Worm (Caenorhabditis elegans) whole organism, young adult: ENCODE measurements around the gene C14H10.3.

Experiments
- C06A6.2 ChIP-seq: fragments of 200-800 bp; sonication (Bioruptor generic); conservative IDR thresholded peaks from 2 replicates; pipeline ENCODE4 v1.3.6; 2022; ENCODE audit warnings: missing genetic modification characterization, missing compliant biosample characterization
- D2030.7 ChIP-seq: fragments of 200-800 bp; sonication (Bioruptor generic); IDR thresholded peaks from 2 replicates; pipeline ENCODE4 v1.3.6; 2022; ENCODE audit warnings: missing genetic modification reagents, missing genetic modification characterization, missing compliant biosample characterization
- F10E7.11 ChIP-seq: sonication (generic microtip); optimal IDR thresholded peaks from 2 replicates; lab custom pipeline; 2017; ENCODE audit warnings: mild to moderate bottlenecking, missing genetic modification characterization, moderate library complexity, missing compliant biosample characterization
- F23B12.7 ChIP-seq: sonication (generic microtip); optimal IDR thresholded peaks from 2 replicates; lab custom pipeline; 2017; ENCODE audit warnings: missing genetic modification characterization, mild to moderate bottlenecking, missing compliant biosample characterization, antibody characterized with exemption, moderate library complexity; ENCODE audit not compliant: insufficient read depth
- F33H1.4 ChIP-seq: fragments of 200-800 bp; sonication (Bioruptor generic); IDR thresholded peaks from 2 replicates; pipeline ENCODE4 v1.3.6; 2022; ENCODE audit warnings: missing genetic modification reagents, missing genetic modification characterization, missing compliant biosample characterization
- Y53F4B.3 ChIP-seq: fragments of 200-800 bp; sonication (Bioruptor generic); IDR thresholded peaks from 2 replicates; pipeline ENCODE4 v1.3.6; 2022; ENCODE audit warnings: missing genetic modification reagents, missing genetic modification characterization, missing compliant biosample characterization
- Y67H2A.10 ChIP-seq: fragments of 200-800 bp; sonication (Bioruptor generic); conservative IDR thresholded peaks from 2 replicates; pipeline ENCODE4 v1.3.6; 2022; ENCODE audit warnings: missing genetic modification reagents, missing genetic modification characterization, missing compliant biosample characterization
- akir-1 ChIP-seq: fragments of 200-800 bp; sonication (Bioruptor generic); optimal IDR thresholded peaks from 2 replicates; lab custom pipeline; 2018; ENCODE audit warnings: mild to moderate bottlenecking, missing genetic modification characterization, moderate library complexity, missing compliant biosample characterization
- atf-7 ChIP-seq: sonication (generic microtip); optimal IDR thresholded peaks from 2 replicates; lab custom pipeline; 2017; ENCODE audit warnings: mild to moderate bottlenecking, missing genetic modification characterization, missing compliant biosample characterization
- attf-6 ChIP-seq: fragments of 200-800 bp; sonication (Bioruptor generic); IDR thresholded peaks from 2 replicates; pipeline ENCODE4 v1.3.6; 2022; ENCODE audit warnings: missing genetic modification reagents, missing genetic modification characterization, missing compliant biosample characterization
- cebp-1 ChIP-seq, 2 experiments: fragments of 200-800 bp in 1 of 2; sonication (Bioruptor generic) in 1 of 2; sonication (generic microtip) in 1 of 2; IDR thresholded peaks in 1 of 2; optimal IDR thresholded peaks in 1 of 2; 2 replicates each; pipeline versions ENCODE4 v1.3.6 to Lab custom; 2017 to 2022; ENCODE audit warnings: missing compliant biosample characterization in 2 of 2, missing genetic modification characterization in 2 of 2, mild to moderate bottlenecking in 1 of 2, missing genetic modification reagents in 1 of 2, moderate library complexity in 1 of 2
- cebp-2 ChIP-seq: fragments of 200-800 bp; sonication (Bioruptor generic); IDR thresholded peaks from 2 replicates; pipeline ENCODE4 v1.3.6; 2022; ENCODE audit warnings: missing genetic modification characterization, missing compliant biosample characterization
- ceh-27 ChIP-seq: fragments of 200-800 bp; sonication (Bioruptor generic); optimal IDR thresholded peaks from 2 replicates; lab custom pipeline; 2018; ENCODE audit warnings: mild to moderate bottlenecking, missing genetic modification characterization, moderate library complexity, missing compliant biosample characterization
- die-1 ChIP-seq: sonication (generic microtip); optimal IDR thresholded peaks from 2 replicates; lab custom pipeline; 2016; ENCODE audit warnings: missing genotype, mild to moderate bottlenecking, missing genetic modification characterization, missing compliant biosample characterization
- dpff-1 ChIP-seq: sonication (generic microtip); optimal IDR thresholded peaks from 2 replicates; lab custom pipeline; 2017; ENCODE audit warnings: mild to moderate bottlenecking, missing genetic modification characterization, missing compliant biosample characterization
- dpl-1 ChIP-seq: fragments of 150-350 bp; optimal IDR thresholded peaks from 2 replicates; lab custom pipeline; 2014; ENCODE audit warnings: missing biosample characterization, missing genetic modification reagents, missing genetic modification characterization
- egl-18 ChIP-seq: fragments of 200-800 bp; sonication (Bioruptor generic); IDR thresholded peaks from 2 replicates; pipeline ENCODE4 v1.3.6; 2022; ENCODE audit warnings: missing genetic modification reagents, missing genetic modification characterization, missing compliant biosample characterization
- egrh-3 ChIP-seq: fragments of 200-800 bp; sonication (Bioruptor generic); IDR thresholded peaks from 2 replicates; pipeline ENCODE4 v1.3.6; 2022; ENCODE audit warnings: missing genetic modification reagents, missing genetic modification characterization, missing compliant biosample characterization
- fkh-3 ChIP-seq: sonication (generic microtip); optimal IDR thresholded peaks from 2 replicates; lab custom pipeline; 2016; ENCODE audit warnings: mild to moderate bottlenecking, missing genetic modification characterization, missing compliant biosample characterization
- hlh-12 ChIP-seq: sonication (generic microtip); optimal IDR thresholded peaks from 2 replicates; lab custom pipeline; 2016; ENCODE audit warnings: missing genetic modification characterization, missing compliant biosample characterization
- hlh-26 ChIP-seq: fragments of 200-800 bp; sonication (Bioruptor generic); conservative IDR thresholded peaks from 2 replicates; pipeline ENCODE4 v1.3.6; 2022; ENCODE audit warnings: missing genetic modification reagents, missing genetic modification characterization, missing compliant biosample characterization
- hmg-1.2 ChIP-seq: fragments of 200-800 bp; sonication (Bioruptor generic); IDR thresholded peaks from 2 replicates; pipeline ENCODE4 v1.3.6; 2022; ENCODE audit warnings: missing genetic modification reagents, missing genetic modification characterization, missing compliant biosample characterization
- hmg-20 ChIP-seq: fragments of 200-800 bp; sonication (Bioruptor generic); IDR thresholded peaks from 2 replicates; pipeline ENCODE4 v1.3.6; 2022; ENCODE audit warnings: missing genetic modification reagents, missing genetic modification characterization, missing compliant biosample characterization
- hrde-1 ChIP-seq: sonication (generic microtip); optimal IDR thresholded peaks from 2 replicates; lab custom pipeline; 2016; ENCODE audit warnings: missing genetic modification characterization, mild to moderate bottlenecking, missing compliant biosample characterization, moderate library complexity, missing genotype, missing genetic modification reagents, borderline replicate concordance
- let-607 ChIP-seq, 2 experiments: fragments of 200-800 bp in 1 of 2; sonication (Bioruptor generic) in 1 of 2; sonication (generic microtip) in 1 of 2; optimal IDR thresholded peaks; 2 replicates each; lab custom pipeline; 2016 to 2018; ENCODE audit warnings: mild to moderate bottlenecking in 2 of 2, missing compliant biosample characterization in 2 of 2, missing genetic modification characterization in 2 of 2, moderate library complexity in 2 of 2, missing genotype in 1 of 2
- lin-40 ChIP-seq: sonication (generic microtip); optimal IDR thresholded peaks from 2 replicates; lab custom pipeline; 2016; ENCODE audit warnings: missing genetic modification characterization, mild to moderate bottlenecking, missing compliant biosample characterization, missing genotype, missing genetic modification reagents
- lsl-1 ChIP-seq: fragments of 200-800 bp; sonication (Bioruptor generic); optimal IDR thresholded peaks from 2 replicates; lab custom pipeline; 2018; ENCODE audit warnings: mild to moderate bottlenecking, missing genetic modification characterization, moderate library complexity, missing compliant biosample characterization
- madf-10 ChIP-seq: sonication (generic microtip); optimal IDR thresholded peaks from 2 replicates; lab custom pipeline; 2016; ENCODE audit warnings: mild to moderate bottlenecking, missing genetic modification characterization, missing compliant biosample characterization
- mxl-1 ChIP-seq: sonication (generic microtip); optimal IDR thresholded peaks from 2 replicates; lab custom pipeline; 2016; ENCODE audit warnings: missing genetic modification characterization, missing compliant biosample characterization
- nhr-120 ChIP-seq: fragments of 200-800 bp; sonication (Bioruptor generic); IDR thresholded peaks from 2 replicates; pipeline ENCODE4 v1.3.6; 2022; ENCODE audit warnings: missing genetic modification characterization, missing compliant biosample characterization
- nhr-179 ChIP-seq: sonication (generic microtip); optimal IDR thresholded peaks from 2 replicates; lab custom pipeline; 2016; ENCODE audit warnings: mild to moderate bottlenecking, missing genetic modification characterization, missing compliant biosample characterization
- nhr-27 ChIP-seq: fragments of 200-800 bp; sonication (Bioruptor generic); optimal IDR thresholded peaks from 2 replicates; lab custom pipeline; 2018; ENCODE audit warnings: mild to moderate bottlenecking, missing genetic modification characterization, moderate library complexity, missing compliant biosample characterization
- nhr-90 ChIP-seq: sonication (generic microtip); optimal IDR thresholded peaks from 2 replicates; lab custom pipeline; 2016; ENCODE audit warnings: missing genotype, mild to moderate bottlenecking, missing genetic modification characterization, missing compliant biosample characterization
- pbrm-1 ChIP-seq: fragments of 200-800 bp; sonication (Bioruptor generic); IDR thresholded peaks from 2 replicates; pipeline ENCODE4 v1.3.6; 2022; ENCODE audit warnings: missing genetic modification reagents, missing genetic modification characterization, missing compliant biosample characterization
- pha-4 ChIP-seq: fragments of 150-350 bp; sonication (generic microtip); optimal IDR thresholded peaks from 2 replicates; lab custom pipeline; 2014; ENCODE audit warnings: missing biosample characterization, missing genetic modification reagents, missing genetic modification characterization
- rcor-1 ChIP-seq: fragments of 200-800 bp; sonication (Bioruptor generic); IDR thresholded peaks from 2 replicates; pipeline ENCODE4 v1.3.6; 2022; ENCODE audit warnings: missing genetic modification reagents, missing genetic modification characterization, missing compliant biosample characterization
- sea-2 ChIP-seq: fragments of 200-800 bp; sonication (Bioruptor generic); IDR thresholded peaks from 2 replicates; pipeline ENCODE4 v1.3.6; 2022; ENCODE audit warnings: missing genetic modification characterization, missing compliant biosample characterization
- snpc-1.3 ChIP-seq: sonication (generic microtip); optimal IDR thresholded peaks from 2 replicates; lab custom pipeline; 2017; ENCODE audit warnings: missing genetic modification characterization, mild to moderate bottlenecking, missing compliant biosample characterization, antibody characterized with exemption, moderate library complexity, missing genotype, missing genetic modification reagents; ENCODE audit not compliant: insufficient read depth
- snpc-3.4 ChIP-seq: sonication (generic microtip); optimal IDR thresholded peaks from 2 replicates; lab custom pipeline; 2017; ENCODE audit warnings: missing genetic modification characterization, mild to moderate bottlenecking, missing compliant biosample characterization, antibody characterized with exemption, moderate library complexity, missing genotype, missing genetic modification reagents
- snpc-4 ChIP-seq, 5 experiments: fragments of 150-350 bp in 1 of 5; sonication (generic microtip) in 4 of 5; optimal IDR thresholded peaks; 2 replicates each; lab custom pipeline; 2014 to 2018; ENCODE audit warnings: missing genetic modification characterization in 5 of 5, missing biosample characterization in 3 of 5, antibody characterized with exemption in 2 of 5, mild to moderate bottlenecking in 2 of 5, missing compliant biosample characterization in 2 of 5, missing genotype in 2 of 5, moderate library complexity in 2 of 5, missing genetic modification reagents in 1 of 5
- tbp1 ChIP-seq: fragments of 200-800 bp; sonication (Bioruptor generic); optimal IDR thresholded peaks from 2 replicates; lab custom pipeline; 2018; ENCODE audit warnings: mild to moderate bottlenecking, missing genetic modification characterization, missing compliant biosample characterization
- tbx-9 ChIP-seq: sonication (generic microtip); optimal IDR thresholded peaks from 2 replicates; lab custom pipeline; 2016; ENCODE audit warnings: borderline replicate concordance, missing genetic modification characterization, inconsistent platforms, missing compliant biosample characterization
- tlf-1 ChIP-seq: fragments of 200-800 bp; sonication (Bioruptor generic); optimal IDR thresholded peaks from 2 replicates; lab custom pipeline; 2018; ENCODE audit warnings: mild to moderate bottlenecking, missing genetic modification characterization, missing compliant biosample characterization
- unc-130 ChIP-seq: sonication (generic microtip); optimal IDR thresholded peaks from 2 replicates; lab custom pipeline; 2016; ENCODE audit warnings: missing genetic modification reagents, missing genetic modification characterization, missing compliant biosample characterization
- zim-3 ChIP-seq: sonication (generic microtip); optimal IDR thresholded peaks from 2 replicates; lab custom pipeline; 2017; ENCODE audit warnings: mild to moderate bottlenecking, missing genetic modification characterization, moderate library complexity, missing compliant biosample characterization
- ztf-26 ChIP-seq: sonication (generic microtip); optimal IDR thresholded peaks from 2 replicates; lab custom pipeline; 2017; ENCODE audit warnings: missing genetic modification characterization, missing compliant biosample characterization
- ztf-28 ChIP-seq: fragments of 200-800 bp; sonication (Bioruptor generic); IDR thresholded peaks from 2 replicates; pipeline ENCODE4 v1.3.6; 2022; ENCODE audit warnings: missing genetic modification reagents, missing genetic modification characterization, missing compliant biosample characterization

C14H10.3 gene

ce11 chrX:10188493-10188895, 39.4 kb downstream of the C14H10.3 start (continued):
- TF ChIP-seq nhr-27 (tag; lab: Kevin White, UChicago) (no peak), let-607 (tag; optimal IDR thresholded peaks at IDR 0.05; lab: Kevin White, UChicago) (peak in 1 of 2 experiments; percentile 25), sea-2 (GFP tag; lab: Robert Waterston, UW) (no peak), snpc-3.4 (tag; lab: Kevin White, UChicago) (no peak), tbp1 (GFP tag; lab: Kevin White, UChicago) (peak; percentile 42), Y67H2A.10 (no peak), C06A6.2 (GFP tag; lab: Robert Waterston, UW) (no peak; the same call in 1 of the 2 replicates), attf-6 (no peak), atf-7 (no peak), F23B12.7 (tag; lab: Kevin White, UChicago) (no peak), hlh-26 (GFP tag; lab: Robert Waterston, UW) (no peak), Y53F4B.3 (GFP tag; lab: Robert Waterston, UW) (no peak), die-1 (tag; lab: Kevin White, UChicago) (no peak), nhr-120 (GFP tag; lab: Robert Waterston, UW) (no peak), egl-18 (no peak), cebp-1 (GFP tag; IDR thresholded peaks at IDR 0.05; lab: Robert Waterston, UW) (0 out of 2 replicates have a peak, but pooled peaks have one; percentile 20), cebp-1 (tag; optimal IDR thresholded peaks at IDR 0.05; lab: Kevin White, UChicago) (peak; percentile 75), snpc-1.3 (no peak), zim-3 (tag; lab: Kevin White, UChicago) (peak; percentile 23), tbx-9 (tag; lab: Kevin White, UChicago) (no peak), snpc-4 (GFP tag; optimal IDR thresholded peaks at IDR 0.05; lab: Kevin White, UChicago) (peak; percentile 31), snpc-4 (tag; optimal IDR thresholded peaks at IDR 0.05; lab: Kevin White, UChicago) (peak in 3 of 4 experiments; percentile 8 to 53 (median 48)), rcor-1 (GFP tag; lab: Robert Waterston, UW) (no peak), lin-40 (tag; lab: Kevin White, UChicago) (peak; percentile 85), hmg-20 (GFP tag; lab: Robert Waterston, UW) (no peak), unc-130 (GFP tag; lab: Kevin White, UChicago) (no peak), D2030.7 (GFP tag; lab: Robert Waterston, UW) (no peak), tlf-1 (GFP tag; lab: Kevin White, UChicago) (no peak), lsl-1 (GFP tag; lab: Kevin White, UChicago) (no peak), ztf-28 (GFP tag; lab: Robert Waterston, UW) (no peak), F10E7.11 (tag; lab: Kevin White, UChicago) (no peak), akir-1 (no peak), cebp-2 (GFP tag; lab: Robert Waterston, UW) (no peak), pha-4 (tag; lab: Kevin White, UChicago) (no peak), F33H1.4 (GFP tag; lab: Robert Waterston, UW) (no peak), hmg-1.2 (GFP tag; lab: Robert Waterston, UW) (peak; percentile 60), madf-10 (tag; lab: Kevin White, UChicago) (peak; percentile 38), hrde-1 (tag; lab: Kevin White, UChicago) (no peak), dpl-1 (GFP tag; lab: Kevin White, UChicago) (no peak), dpff-1 (tag; lab: Kevin White, UChicago) (no peak), nhr-179 (tag; lab: Kevin White, UChicago) (no peak), ztf-26 (no peak), mxl-1 (no peak), fkh-3 (tag; lab: Kevin White, UChicago) (no peak), hlh-12 (tag; lab: Kevin White, UChicago) (no peak), pbrm-1 (GFP tag; lab: Robert Waterston, UW) (peak; percentile 49; the same call in 1 of the 2 replicates), egrh-3 (GFP tag; lab: Robert Waterston, UW) (peak; percentile 65), ceh-27 (GFP tag; lab: Kevin White, UChicago) (peak; percentile 75), nhr-90 (tag; lab: Kevin White, UChicago) (peak; percentile 54)
